Worm (Caenorhabditis elegans): ENCODE data around the gene clec-25.

clec-25 gene

ce11 chrV:16853956-16854683 is 11.1 kb downstream of the clec-25 start, which contains the start of the genes clec-35 and clec-27:
TSS of gene clec-35 (minus strand) at chrV:16854056.
TSS of gene clec-27 (plus strand) at chrV:16854633.
- no peak for TF ChIP-seq mxl-2 (GFP tag; conservative IDR thresholded peaks at IDR 0.05)
- TF ChIP-seq fos-1 (tag; optimal IDR thresholded peaks at IDR 0.05), result no peak
- no peak for TF ChIP-seq nhr-11 (tag; optimal IDR thresholded peaks at IDR 0.05)
- no peak for TF ChIP-seq hmg-1.1 (GFP tag; IDR thresholded peaks at IDR 0.05)
- TF ChIP-seq egl-27 (tag; optimal IDR thresholded peaks at IDR 0.05), result no peak
- TF ChIP-seq nhr-6 (tag; optimal IDR thresholded peaks at IDR 0.05), result no peak
- no peak for TF ChIP-seq saeg-2 (GFP tag; IDR thresholded peaks at IDR 0.05)
- no peak for TF ChIP-seq T20F7.1 (GFP tag; optimal IDR thresholded peaks at IDR 0.05)
- TF ChIP-seq daf-16 (GFP tag; optimal IDR thresholded peaks at IDR 0.05), result no peak
- TF ChIP-seq daf-16 (tag; optimal IDR thresholded peaks at IDR 0.05), result no peak
- TF ChIP-seq snpc-1.2 (GFP tag; IDR thresholded peaks at IDR 0.05), result no peak
- no peak for TF ChIP-seq mep-1 (tag; optimal IDR thresholded peaks at IDR 0.05)
- no peak for TF ChIP-seq nhr-42 (GFP tag; IDR thresholded peaks at IDR 0.05)
- TF ChIP-seq dve-1 (tag; optimal IDR thresholded peaks at IDR 0.05; ENCODE audit: insufficient read depth), result no peak
- TF ChIP-seq dpl-1 (GFP tag; optimal IDR thresholded peaks at IDR 0.05), result no peak
- no peak for TF ChIP-seq F49E8.2 (tag; optimal IDR thresholded peaks at IDR 0.05; ENCODE audit: borderline replicate concordance)
- no peak for TF ChIP-seq ztf-7 (tag; optimal IDR thresholded peaks at IDR 0.05)

DNA sequence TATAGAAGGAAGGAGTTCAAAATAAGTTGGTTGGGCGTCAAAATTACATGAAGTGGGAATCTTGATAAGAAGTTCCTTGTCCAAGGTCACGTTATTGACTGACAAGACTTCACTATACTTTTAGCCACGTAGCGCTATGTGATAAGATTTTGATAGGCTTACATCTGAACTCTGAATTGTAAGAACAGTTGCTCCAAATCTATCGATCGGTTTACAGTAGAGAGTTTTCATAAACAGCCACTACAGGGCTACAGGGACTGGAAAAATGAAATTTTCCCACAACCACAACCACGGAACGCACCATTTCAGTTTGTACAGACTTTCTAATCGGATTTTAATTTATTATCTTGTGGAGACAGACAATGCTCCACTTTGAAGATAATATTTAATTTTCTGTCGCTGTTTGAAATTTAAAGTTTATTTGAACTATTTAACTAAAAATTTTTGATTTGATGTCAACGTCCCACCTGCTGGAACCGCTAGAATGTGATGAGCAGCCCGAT is 15.0 kb downstream of the clec-25 start, which contains the start of the genes clec-31 and clec-22:
Gene clec-31, minus strand, starts transcription at position 101 of the 503 bp plus-strand sequence.
Gene clec-22, plus strand, starts transcription at position 453 of the 503 bp plus-strand sequence.
- TF ChIP-seq dpl-1 (GFP tag; optimal IDR thresholded peaks at IDR 0.05) (no peak), nhr-41 (GFP tag; IDR thresholded peaks at IDR 0.05) (no peak), Y48G9A.11 (GFP tag; IDR thresholded peaks at IDR 0.05) (no peak), dmd-9 (GFP tag; IDR thresholded peaks at IDR 0.05) (no peak), nhr-10 (tag; optimal IDR thresholded peaks at IDR 0.05) (no peak), pqm-1 (tag; optimal IDR thresholded peaks at IDR 0.05) (no peak), mep-1 (tag; optimal IDR thresholded peaks at IDR 0.05) (no peak), ama-1 (optimal IDR thresholded peaks at IDR 0.05) (no peak), snpc-1.2 (GFP tag; IDR thresholded peaks at IDR 0.05) (no peak), T20F7.1 (GFP tag; optimal IDR thresholded peaks at IDR 0.05) (no peak), hmg-1.1 (GFP tag; IDR thresholded peaks at IDR 0.05) (no peak), nhr-237 (tag; optimal IDR thresholded peaks at IDR 0.05) (no peak), hif-1 (tag; optimal IDR thresholded peaks at IDR 0.05) (no peak), nhr-76 (tag; optimal IDR thresholded peaks at IDR 0.05) (no peak), tra-1 (GFP tag; IDR thresholded peaks at IDR 0.05) (no peak), ceh-20 (GFP tag; IDR thresholded peaks at IDR 0.05) (no peak)

DNA sequence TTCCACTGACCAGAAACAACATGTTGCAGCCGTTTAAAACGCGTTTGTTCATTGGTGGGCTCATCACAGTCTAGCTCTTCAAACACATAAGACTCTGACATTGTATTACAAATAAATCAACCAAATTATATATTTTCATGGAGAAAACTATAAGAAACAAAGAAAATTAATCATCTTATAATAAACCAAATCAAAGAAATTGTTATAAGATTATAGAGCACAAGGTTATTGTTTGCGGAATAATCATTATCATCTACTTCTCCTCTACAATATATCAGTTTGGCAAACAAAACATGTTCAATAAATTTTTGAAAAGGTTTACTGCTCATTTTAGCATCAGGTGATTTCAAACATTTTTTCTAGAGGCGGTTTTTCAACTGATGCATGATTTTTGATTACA is 18.7 kb downstream of the clec-25 start, which contains the start of the genes clec-32 and clec-24:
Gene clec-32, minus strand, starts transcription at position 101 of the 400 bp plus-strand sequence.
Gene clec-24, plus strand, starts transcription at position 294 of the 400 bp plus-strand sequence.
- no peak for TF ChIP-seq cey-2 (tag; optimal IDR thresholded peaks at IDR 0.05; ENCODE audit: borderline replicate concordance, insufficient read depth)
- TF ChIP-seq lin-38 (GFP tag; IDR thresholded peaks at IDR 0.05), result no peak
- no peak for TF ChIP-seq unc-39 (tag; optimal IDR thresholded peaks at IDR 0.05)
- no peak for TF ChIP-seq F10B5.3 (tag; optimal IDR thresholded peaks at IDR 0.05)
- no peak for TF ChIP-seq ceh-82 (tag; optimal IDR thresholded peaks at IDR 0.05)
- no peak for TF ChIP-seq daf-19 (GFP tag; conservative IDR thresholded peaks at IDR 0.05)
- TF ChIP-seq nhr-77 (tag; optimal IDR thresholded peaks at IDR 0.05), result no peak
- no peak for TF ChIP-seq F26F4.8 (GFP tag; conservative IDR thresholded peaks at IDR 0.05)
- TF ChIP-seq duxl-1 (tag; optimal IDR thresholded peaks at IDR 0.05; ENCODE audit: poor library complexity), result no peak
- TF ChIP-seq lim-7 (GFP tag; IDR thresholded peaks at IDR 0.05), result no peak
- TF ChIP-seq spr-3 (GFP tag; optimal IDR thresholded peaks at IDR 0.05), result no peak
- no peak for TF ChIP-seq zag-1 (tag; optimal IDR thresholded peaks at IDR 0.05)
- no peak for TF ChIP-seq daf-8 (GFP tag; IDR thresholded peaks at IDR 0.05)
- no peak for TF ChIP-seq mep-1 (tag; optimal IDR thresholded peaks at IDR 0.05)
- TF ChIP-seq dmd-8 (GFP tag; IDR thresholded peaks at IDR 0.05), result no peak
- TF ChIP-seq ceh-44 (GFP tag; IDR thresholded peaks at IDR 0.05), result no peak
- no peak for TF ChIP-seq T20F7.1 (GFP tag; optimal IDR thresholded peaks at IDR 0.05)
